Worm (Caenorhabditis elegans) whole organism, late embryonic: Measurements from ENCODE around the gene bus-2.

Source experiments
- C08G9.2 ChIP-seq: sonication (generic microtip); optimal IDR thresholded peaks from 2 replicates; lab custom pipeline; 2016; ENCODE audit warnings: mild to moderate bottlenecking, missing genetic modification characterization, moderate library complexity, missing compliant biosample characterization
- F13H6.1 ChIP-seq: sonication (generic microtip); optimal IDR thresholded peaks from 2 replicates; lab custom pipeline; 2016; ENCODE audit warnings: missing genetic modification characterization, missing compliant biosample characterization
- K02D7.2 ChIP-seq: sonication (generic microtip); optimal IDR thresholded peaks from 2 replicates; lab custom pipeline; 2017; ENCODE audit warnings: mild to moderate bottlenecking, missing genetic modification characterization, missing compliant biosample characterization
- K09A11.1 ChIP-seq: sonication (generic microtip); optimal IDR thresholded peaks from 2 replicates; lab custom pipeline; 2017; ENCODE audit warnings: antibody characterized with exemption, mild to moderate bottlenecking, missing genetic modification characterization, missing compliant biosample characterization; ENCODE audit not compliant: insufficient read depth
- Y22D7AL.16 ChIP-seq: sonication (generic microtip); optimal IDR thresholded peaks from 2 replicates; lab custom pipeline; 2016; ENCODE audit warnings: missing genetic modification characterization, missing compliant biosample characterization
- ahr-1 ChIP-seq: sonication (generic microtip); optimal IDR thresholded peaks from 2 replicates; lab custom pipeline; 2016; ENCODE audit warnings: missing genetic modification characterization, missing compliant biosample characterization
- ama-1 ChIP-seq: fragments of 150-350 bp; optimal IDR thresholded peaks from 2 replicates; lab custom pipeline; 2014
- ceh-14 ChIP-seq: sonication (generic microtip); optimal IDR thresholded peaks from 2 replicates; lab custom pipeline; 2016; ENCODE audit warnings: missing genotype, missing genetic modification characterization, missing compliant biosample characterization
- ceh-18 ChIP-seq: sonication (generic microtip); optimal IDR thresholded peaks from 2 replicates; lab custom pipeline; 2016; ENCODE audit warnings: missing genetic modification characterization, missing compliant biosample characterization
- ceh-19 ChIP-seq: fragments of 200-800 bp; sonication (Bioruptor generic); optimal IDR thresholded peaks from 2 replicates; lab custom pipeline; 2018; ENCODE audit warnings: mild to moderate bottlenecking, missing genetic modification characterization, missing compliant biosample characterization
- ceh-2 ChIP-seq: sonication (generic microtip); optimal IDR thresholded peaks from 2 replicates; lab custom pipeline; 2016; ENCODE audit warnings: missing genotype, missing genetic modification characterization, missing compliant biosample characterization
- ceh-24 ChIP-seq: sonication (generic microtip); optimal IDR thresholded peaks from 2 replicates; lab custom pipeline; 2016; ENCODE audit warnings: mild to moderate bottlenecking, missing genetic modification characterization, missing compliant biosample characterization
- ceh-30 ChIP-seq: fragments of 150-350 bp; optimal IDR thresholded peaks from 2 replicates; lab custom pipeline; 2014; ENCODE audit warnings: missing biosample characterization, missing genetic modification characterization
- ceh-31 ChIP-seq: sonication (generic microtip); optimal IDR thresholded peaks from 2 replicates; lab custom pipeline; 2016; ENCODE audit warnings: missing genetic modification characterization, missing compliant biosample characterization
- che-1 ChIP-seq: sonication (generic microtip); optimal IDR thresholded peaks from 2 replicates; lab custom pipeline; 2016; ENCODE audit warnings: mild to moderate bottlenecking, missing genetic modification characterization, missing compliant biosample characterization
- dmd-4 ChIP-seq: sonication (generic microtip); optimal IDR thresholded peaks from 2 replicates; lab custom pipeline; 2016; ENCODE audit warnings: borderline replicate concordance, missing genetic modification characterization, missing compliant biosample characterization
- dve-1 ChIP-seq: sonication (generic microtip); optimal IDR thresholded peaks from 2 replicates; lab custom pipeline; 2017; ENCODE audit warnings: antibody characterized with exemption, mild to moderate bottlenecking, missing genetic modification characterization, missing compliant biosample characterization
- elt-2 ChIP-seq: sonication (generic microtip); optimal IDR thresholded peaks from 2 replicates; lab custom pipeline; 2016; ENCODE audit warnings: missing genetic modification reagents, missing genetic modification characterization, missing compliant biosample characterization
- elt-4 ChIP-seq: sonication (generic microtip); optimal IDR thresholded peaks from 2 replicates; lab custom pipeline; 2016; ENCODE audit warnings: missing genetic modification characterization, missing compliant biosample characterization
- ets-4 ChIP-seq: sonication (generic microtip); optimal IDR thresholded peaks from 2 replicates; lab custom pipeline; 2016; ENCODE audit warnings: missing genetic modification characterization, missing compliant biosample characterization
- eyg-1 ChIP-seq: sonication (generic microtip); optimal IDR thresholded peaks from 2 replicates; lab custom pipeline; 2016; ENCODE audit warnings: missing genotype, missing genetic modification characterization, missing compliant biosample characterization
- fax-1 ChIP-seq: sonication (generic microtip); optimal IDR thresholded peaks from 2 replicates; lab custom pipeline; 2016; ENCODE audit warnings: missing genotype, missing genetic modification characterization, missing compliant biosample characterization
- fkh-6 ChIP-seq: sonication (generic microtip); optimal IDR thresholded peaks from 2 replicates; lab custom pipeline; 2016; ENCODE audit warnings: missing genetic modification characterization, missing compliant biosample characterization
- hlh-13 ChIP-seq: fragments of 200-800 bp; sonication (Bioruptor generic); optimal IDR thresholded peaks from 2 replicates; lab custom pipeline; 2018; ENCODE audit warnings: mild to moderate bottlenecking, missing genetic modification characterization, missing compliant biosample characterization
- hlh-15 ChIP-seq: sonication (generic microtip); optimal IDR thresholded peaks from 2 replicates; lab custom pipeline; 2016; ENCODE audit warnings: missing genetic modification characterization, missing compliant biosample characterization
- hlh-6 ChIP-seq: sonication (generic microtip); optimal IDR thresholded peaks from 2 replicates; lab custom pipeline; 2016; ENCODE audit warnings: missing genotype, missing genetic modification characterization, missing compliant biosample characterization
- hlh-8 ChIP-seq: sonication (generic microtip); optimal IDR thresholded peaks from 2 replicates; lab custom pipeline; 2016; ENCODE audit warnings: missing genotype, missing genetic modification characterization, missing compliant biosample characterization
- lim-6 ChIP-seq: sonication (generic microtip); optimal IDR thresholded peaks from 2 replicates; lab custom pipeline; 2016; ENCODE audit warnings: missing genetic modification characterization, missing compliant biosample characterization
- madf-2 ChIP-seq: sonication (generic microtip); optimal IDR thresholded peaks from 2 replicates; lab custom pipeline; 2017; ENCODE audit warnings: missing genetic modification characterization, missing compliant biosample characterization
- mec-3 ChIP-seq: sonication (generic microtip); optimal IDR thresholded peaks from 2 replicates; lab custom pipeline; 2016; ENCODE audit warnings: borderline replicate concordance, missing genetic modification characterization, missing compliant biosample characterization
- nfya-1 ChIP-seq: sonication (generic microtip); optimal IDR thresholded peaks from 2 replicates; lab custom pipeline; 2017; ENCODE audit warnings: missing genetic modification characterization, mild to moderate bottlenecking, missing compliant biosample characterization, antibody characterized with exemption, moderate library complexity
- nhr-11 ChIP-seq: fragments of 150-350 bp; optimal IDR thresholded peaks from 2 replicates; lab custom pipeline; 2014; ENCODE audit warnings: missing biosample characterization, missing genetic modification characterization
- nhr-232 ChIP-seq: sonication (generic microtip); optimal IDR thresholded peaks from 2 replicates; lab custom pipeline; 2016; ENCODE audit warnings: missing genetic modification characterization, missing compliant biosample characterization
- odd-2 ChIP-seq: sonication (generic microtip); optimal IDR thresholded peaks from 2 replicates; lab custom pipeline; 2017; ENCODE audit warnings: antibody characterized with exemption, mild to moderate bottlenecking, missing genetic modification characterization, missing compliant biosample characterization
- pat-9 ChIP-seq: fragments of 200-800 bp; sonication (Bioruptor generic); optimal IDR thresholded peaks from 2 replicates; lab custom pipeline; 2018; ENCODE audit warnings: mild to moderate bottlenecking, missing genetic modification characterization, moderate library complexity, missing compliant biosample characterization
- pha-4 ChIP-seq: fragments of 150-350 bp; optimal IDR thresholded peaks from 2 replicates; lab custom pipeline; 2018; ENCODE audit warnings: missing biosample characterization, missing genetic modification reagents, missing genetic modification characterization
- pqm-1 ChIP-seq: sonication (generic microtip); optimal IDR thresholded peaks from 2 replicates; lab custom pipeline; 2016; ENCODE audit warnings: missing genetic modification characterization, missing compliant biosample characterization
- pros-1 ChIP-seq: fragments of 150-350 bp; optimal IDR thresholded peaks from 2 replicates; lab custom pipeline; 2014; ENCODE audit warnings: missing biosample characterization, missing genetic modification reagents, missing genetic modification characterization
- ref-2 ChIP-seq: sonication (generic microtip); optimal IDR thresholded peaks from 2 replicates; lab custom pipeline; 2016; ENCODE audit warnings: missing genetic modification characterization, missing compliant biosample characterization
- rnt-1 ChIP-seq: sonication (generic microtip); optimal IDR thresholded peaks from 2 replicates; lab custom pipeline; 2016; ENCODE audit warnings: missing genetic modification characterization, missing compliant biosample characterization
- sdc-2 ChIP-seq: sonication (generic microtip); optimal IDR thresholded peaks from 2 replicates; lab custom pipeline; 2016; ENCODE audit warnings: missing genotype, missing genetic modification characterization, missing compliant biosample characterization
- sox-4 ChIP-seq: sonication (generic microtip); optimal IDR thresholded peaks from 2 replicates; lab custom pipeline; 2017; ENCODE audit warnings: mild to moderate bottlenecking, missing genetic modification characterization, inconsistent platforms, missing compliant biosample characterization
- syd-9 ChIP-seq: sonication (generic microtip); optimal IDR thresholded peaks from 2 replicates; lab custom pipeline; 2016; ENCODE audit warnings: mild to moderate bottlenecking, missing genetic modification characterization, moderate library complexity, missing compliant biosample characterization
- tbx-2 ChIP-seq: sonication (generic microtip); optimal IDR thresholded peaks from 2 replicates; lab custom pipeline; 2016; ENCODE audit warnings: missing genetic modification characterization, missing compliant biosample characterization
- tbx-7 ChIP-seq: sonication (generic microtip); optimal IDR thresholded peaks from 2 replicates; lab custom pipeline; 2016; ENCODE audit warnings: missing genotype, missing genetic modification characterization, missing compliant biosample characterization
- ttx-3 ChIP-seq: sonication (generic microtip); optimal IDR thresholded peaks from 2 replicates; lab custom pipeline; 2016; ENCODE audit warnings: missing genetic modification reagents, missing genetic modification characterization, missing compliant biosample characterization
- unc-3 ChIP-seq, 2 experiments: fragments of 200-800 bp in 1 of 2; sonication (Bioruptor generic) in 1 of 2; sonication (generic microtip) in 1 of 2; conservative IDR thresholded peaks in 1 of 2; optimal IDR thresholded peaks in 1 of 2; 2 replicates each; pipeline versions ENCODE4 v1.3.6 to Lab custom; 2016 to 2022; ENCODE audit warnings: missing compliant biosample characterization in 2 of 2, missing genetic modification characterization in 2 of 2, missing genetic modification reagents in 1 of 2
- unc-86 ChIP-seq: sonication (generic microtip); optimal IDR thresholded peaks from 2 replicates; lab custom pipeline; 2016; ENCODE audit warnings: missing genetic modification characterization, missing compliant biosample characterization
- zip-5 ChIP-seq: sonication (generic microtip); optimal IDR thresholded peaks from 2 replicates; lab custom pipeline; 2016; ENCODE audit warnings: missing genetic modification characterization, missing compliant biosample characterization
- ztf-16 ChIP-seq: sonication (generic microtip); optimal IDR thresholded peaks from 2 replicates; lab custom pipeline; 2017; ENCODE audit warnings: missing genetic modification characterization, missing compliant biosample characterization

The bus-2 gene

ce11 chrIV:1682066-1682465 is 17.6 kb upstream of the bus-2 start, which contains the start of gene Y41D4B.24:
Gene Y41D4B.24, minus strand, starts transcription at chrIV:1682166.
- no peak for TF ChIP-seq hlh-13 (GFP tag; lab: Kevin White, UChicago)
- no peak for TF ChIP-seq nfya-1 (tag; lab: Kevin White, UChicago)
- no peak for TF ChIP-seq nhr-232 (tag; lab: Kevin White, UChicago)
- no peak for TF ChIP-seq K09A11.1 (tag; lab: Kevin White, UChicago)
- no peak for TF ChIP-seq ztf-16 (tag; lab: Kevin White, UChicago)
- no peak for TF ChIP-seq hlh-8 (tag; lab: Kevin White, UChicago)
- TF ChIP-seq pros-1 (tag; lab: Kevin White, UChicago) = no peak
- no peak for TF ChIP-seq ahr-1 (tag; lab: Kevin White, UChicago)
- no peak for TF ChIP-seq madf-2 (tag; lab: Kevin White, UChicago)

DNA sequence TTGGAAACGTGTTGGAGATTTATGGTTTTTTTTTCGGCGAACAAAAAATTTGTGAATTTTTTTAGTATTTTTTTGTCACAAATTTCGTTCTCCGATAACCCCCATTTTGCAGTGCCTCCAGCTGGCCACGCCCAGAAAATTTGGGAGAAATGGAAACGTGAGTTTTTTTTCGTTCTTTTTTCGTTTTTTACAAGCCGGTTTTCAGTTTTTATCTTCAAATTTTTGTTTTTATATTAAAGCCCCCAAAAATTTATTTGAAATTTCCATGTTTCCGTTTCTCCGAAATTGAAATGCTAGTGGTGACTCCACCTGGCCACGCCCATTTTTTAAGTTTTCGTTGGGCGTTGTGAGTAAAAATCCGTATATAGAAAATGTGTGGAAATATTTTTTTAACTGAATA is 12.5 kb upstream of the bus-2 start:
- TF ChIP-seq ama-1 (lab: Kevin White, UChicago) (no peak), rnt-1 (peak; percentile 70), syd-9 (tag; lab: Kevin White, UChicago) (peak; percentile 42), ztf-16 (tag; lab: Kevin White, UChicago) (peak; percentile 66), pat-9 (tag; lab: Kevin White, UChicago) (no peak), ahr-1 (tag; lab: Kevin White, UChicago) (peak; percentile 79), dve-1 (no peak), fax-1 (tag; lab: Kevin White, UChicago) (peak; percentile 85), F13H6.1 (tag; lab: Kevin White, UChicago) (peak; percentile 78), Y22D7AL.16 (tag; lab: Kevin White, UChicago) (no peak), hlh-15 (tag; lab: Kevin White, UChicago) (no peak), sox-4 (tag; lab: Kevin White, UChicago) (peak; percentile 11), tbx-7 (tag; lab: Kevin White, UChicago) (peak; percentile 96), pqm-1 (tag; lab: Kevin White, UChicago) (peak; percentile 15), ets-4 (tag; lab: Kevin White, UChicago) (peak; percentile 77), fkh-6 (tag; lab: Kevin White, UChicago) (peak; percentile 80), ceh-19 (GFP tag; lab: Kevin White, UChicago) (no peak), unc-86 (peak; percentile 20), K02D7.2 (tag; lab: Kevin White, UChicago) (peak; percentile 49), sdc-2 (tag; lab: Kevin White, UChicago) (peak; percentile 58), nhr-232 (tag; lab: Kevin White, UChicago) (no peak), tbx-2 (tag; lab: Kevin White, UChicago) (peak; percentile 94), ceh-14 (peak; percentile 92), ref-2 (peak; percentile 94), ttx-3 (tag; lab: Kevin White, UChicago) (peak; percentile 48), pha-4 (tag; lab: Kevin White, UChicago) (no peak), hlh-8 (tag; lab: Kevin White, UChicago) (peak; percentile 84), elt-4 (tag; lab: Kevin White, UChicago) (no peak), dmd-4 (tag; lab: Kevin White, UChicago) (peak; percentile 82), ceh-30 (tag; lab: Kevin White, UChicago) (no peak), elt-2 (peak; percentile 78), ceh-24 (tag; lab: Kevin White, UChicago) (no peak), hlh-6 (tag; lab: Kevin White, UChicago) (peak; percentile 71), nfya-1 (tag; lab: Kevin White, UChicago) (no peak), che-1 (tag; lab: Kevin White, UChicago) (peak; percentile 29), ceh-2 (peak; percentile 93), eyg-1 (tag; lab: Kevin White, UChicago) (no peak), ceh-18 (tag; lab: Kevin White, UChicago) (peak; percentile 2), ceh-31 (tag; lab: Kevin White, UChicago) (peak; percentile 98), lim-6 (tag; lab: Kevin White, UChicago) (peak; percentile 87), mec-3 (tag; lab: Kevin White, UChicago) (peak; percentile 78), unc-3 (GFP tag; conservative IDR thresholded peaks at IDR 0.05; lab: Robert Waterston, UW) (no peak), unc-3 (tag; optimal IDR thresholded peaks at IDR 0.05; lab: Kevin White, UChicago) (peak; percentile 78), odd-2 (tag; lab: Kevin White, UChicago) (no peak), zip-5 (tag; lab: Kevin White, UChicago) (peak; percentile 89), C08G9.2 (tag; lab: Kevin White, UChicago) (peak; percentile 90), nhr-11 (no peak)
